Worm (Caenorhabditis elegans): ENCODE data around the gene asns-2.

- TF ChIP-seq cog-1 (tag; optimal IDR thresholded peaks at IDR 0.05) (no peak), T22C8.4 (GFP tag; IDR thresholded peaks at IDR 0.05) (no peak), ztf-29 (GFP tag; IDR thresholded peaks at IDR 0.05) (no peak), tab-1 (GFP tag; IDR thresholded peaks at IDR 0.05) (no peak), ref-1 (GFP tag; conservative IDR thresholded peaks at IDR 0.05) (no peak), ztf-23 (GFP tag; IDR thresholded peaks at IDR 0.05) (no peak)
Measured at ce11 chrX:8761060-8761459, 10.3 kb upstream of the asns-2 start.
